Fruit fly (Drosophila melanogaster): ENCODE data around the gene CG7173.

Gene CG7173

DNA sequence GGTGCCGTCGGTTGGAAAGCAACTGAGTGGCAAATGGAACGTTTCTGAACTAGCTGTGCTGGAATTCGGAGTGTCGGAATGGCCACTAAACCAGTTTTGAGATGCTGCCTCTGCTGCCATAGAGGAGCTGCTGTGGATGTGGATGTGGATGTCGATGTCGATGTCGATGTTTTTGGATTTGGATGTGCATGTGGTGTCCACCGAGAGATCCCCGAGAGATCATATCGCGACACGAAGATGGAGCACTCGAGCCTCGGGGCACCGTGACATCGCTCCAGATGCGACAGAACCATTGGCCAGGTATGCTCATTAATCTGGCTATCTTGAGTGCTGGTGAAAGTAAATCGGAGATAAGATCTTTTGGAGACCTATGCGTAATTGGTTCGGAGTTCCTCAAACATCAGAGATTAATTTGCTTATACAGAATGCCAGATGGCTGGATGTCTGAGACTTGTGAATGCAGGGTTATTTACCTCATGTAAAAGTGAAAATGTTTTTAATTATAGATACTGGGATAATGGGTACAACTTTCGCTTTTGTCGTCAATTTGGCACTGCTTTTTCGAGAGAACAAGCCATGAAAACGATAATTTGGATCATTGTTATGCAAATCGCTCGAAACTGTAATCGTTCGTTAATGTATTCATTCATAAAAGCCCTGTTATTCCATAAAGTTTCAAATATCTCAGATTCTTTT lies at the start of gene CG7173:
Gene CG7173, minus strand, starts transcription at position 51 of the 696 bp plus-strand sequence.
- TF ChIP-seq ttk (optimal IDR thresholded peaks at IDR 0.05): no peak
- TF ChIP-seq h (optimal IDR thresholded peaks at IDR 0.05): no peak
- no peak for TF ChIP-seq psq (optimal IDR thresholded peaks at IDR 0.05)
- no peak for TF ChIP-seq insv (optimal IDR thresholded peaks at IDR 0.05)
- TF ChIP-seq Sin3A (optimal IDR thresholded peaks at IDR 0.05): no peak
- TF ChIP-seq Myc (optimal IDR thresholded peaks at IDR 0.05): no peak

DNA sequence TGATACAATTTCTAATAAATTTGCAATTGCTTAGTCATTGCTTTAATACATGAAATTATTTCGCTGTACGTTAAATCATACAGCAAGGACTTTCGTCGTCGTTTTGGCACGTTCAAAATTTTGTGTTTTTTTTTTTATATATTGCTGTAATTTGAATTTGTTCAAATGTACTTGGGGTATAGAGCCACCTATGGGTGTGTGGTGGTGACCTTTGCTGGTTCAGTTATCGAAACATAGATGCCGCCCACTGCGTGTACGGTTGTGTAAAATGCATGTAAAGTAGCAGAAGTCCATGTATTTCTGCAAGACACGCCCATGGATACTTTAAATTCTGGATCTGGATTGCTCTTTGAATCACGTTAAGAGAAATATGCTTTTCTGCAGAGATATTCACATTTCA lies 46.2 kb upstream of the CG7173 start:
- TF ChIP-seq Myc (optimal IDR thresholded peaks at IDR 0.05) (no peak), h (optimal IDR thresholded peaks at IDR 0.05) (no peak), ttk (optimal IDR thresholded peaks at IDR 0.05) (no peak), Sin3A (optimal IDR thresholded peaks at IDR 0.05) (no peak), psq (optimal IDR thresholded peaks at IDR 0.05) (no peak), insv (optimal IDR thresholded peaks at IDR 0.05) (no peak)

DNA sequence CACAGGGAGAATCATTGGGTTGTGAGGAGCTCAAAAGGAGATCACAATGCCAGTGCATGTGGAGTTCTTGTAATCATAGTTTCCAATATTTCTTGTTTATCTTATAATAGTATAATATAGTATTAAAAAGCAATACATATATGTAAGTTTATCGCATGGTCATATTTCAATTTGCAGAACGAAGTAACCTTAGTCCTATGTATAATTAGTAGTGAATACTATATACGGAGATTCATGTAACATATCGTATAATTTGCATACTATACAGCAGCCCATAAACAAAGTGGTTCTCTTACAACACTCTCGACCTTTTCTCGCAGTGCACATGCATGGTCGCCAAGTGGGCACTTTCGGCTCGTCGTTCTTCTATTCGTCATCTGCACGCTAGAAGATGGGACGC lies 44.2 kb upstream of the CG7173 start:
- no peak for TF ChIP-seq insv (optimal IDR thresholded peaks at IDR 0.05)
- no peak for TF ChIP-seq h (optimal IDR thresholded peaks at IDR 0.05)
- TF ChIP-seq ttk (optimal IDR thresholded peaks at IDR 0.05): no peak
- no peak for TF ChIP-seq Myc (optimal IDR thresholded peaks at IDR 0.05)
- no peak for TF ChIP-seq psq (optimal IDR thresholded peaks at IDR 0.05)
- TF ChIP-seq Sin3A (optimal IDR thresholded peaks at IDR 0.05): no peak

DNA sequence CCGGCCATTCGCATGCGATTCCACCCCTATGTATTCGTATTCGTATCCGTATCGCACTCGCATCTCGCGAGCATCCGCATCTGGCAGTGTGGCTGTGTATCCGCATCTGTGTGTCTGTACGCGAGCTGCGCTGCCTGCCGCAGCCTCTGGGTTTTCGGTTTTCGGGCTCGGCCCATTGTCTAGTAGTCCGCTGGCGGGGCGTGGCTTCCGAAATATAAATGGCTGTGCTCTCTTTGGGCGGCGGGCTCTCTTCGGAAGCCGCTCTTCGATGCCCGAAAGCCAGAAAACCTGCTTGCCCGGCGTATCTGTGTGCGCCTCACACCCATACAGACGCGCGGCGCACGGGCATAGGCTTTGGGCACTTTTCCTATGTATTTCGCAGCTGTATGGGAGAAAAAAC lies 40.3 kb upstream of the CG7173 start:
- TF ChIP-seq Sin3A (optimal IDR thresholded peaks at IDR 0.05) (no peak), insv (optimal IDR thresholded peaks at IDR 0.05) (no peak), h (optimal IDR thresholded peaks at IDR 0.05) (no peak), Myc (optimal IDR thresholded peaks at IDR 0.05) (no peak), psq (optimal IDR thresholded peaks at IDR 0.05) (no peak), ttk (optimal IDR thresholded peaks at IDR 0.05) (no peak)

DNA sequence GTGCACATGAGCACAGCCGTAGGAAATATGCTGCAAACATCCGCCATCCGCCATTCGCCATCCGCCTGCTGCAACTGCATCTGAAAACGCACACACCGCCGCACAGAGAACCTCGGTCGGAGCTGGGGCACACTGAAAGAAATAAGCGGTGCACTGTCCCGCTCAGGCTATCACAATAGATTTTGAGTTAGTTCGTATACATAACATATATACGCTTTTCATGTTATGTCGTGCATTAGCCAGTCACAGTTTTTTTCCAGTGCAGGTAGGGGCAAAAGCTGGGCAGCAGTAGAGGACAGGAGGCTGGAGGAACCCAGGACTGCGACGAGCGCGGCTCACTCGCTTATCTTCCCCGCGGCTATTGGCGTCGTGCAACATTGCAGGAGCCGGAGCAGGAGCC lies 36.4 kb upstream of the CG7173 start:
- TF ChIP-seq psq (optimal IDR thresholded peaks at IDR 0.05) (no peak), Myc (optimal IDR thresholded peaks at IDR 0.05) (no peak), ttk (optimal IDR thresholded peaks at IDR 0.05) (no peak), h (optimal IDR thresholded peaks at IDR 0.05) (no peak), insv (optimal IDR thresholded peaks at IDR 0.05) (no peak), Sin3A (optimal IDR thresholded peaks at IDR 0.05) (no peak)

DNA sequence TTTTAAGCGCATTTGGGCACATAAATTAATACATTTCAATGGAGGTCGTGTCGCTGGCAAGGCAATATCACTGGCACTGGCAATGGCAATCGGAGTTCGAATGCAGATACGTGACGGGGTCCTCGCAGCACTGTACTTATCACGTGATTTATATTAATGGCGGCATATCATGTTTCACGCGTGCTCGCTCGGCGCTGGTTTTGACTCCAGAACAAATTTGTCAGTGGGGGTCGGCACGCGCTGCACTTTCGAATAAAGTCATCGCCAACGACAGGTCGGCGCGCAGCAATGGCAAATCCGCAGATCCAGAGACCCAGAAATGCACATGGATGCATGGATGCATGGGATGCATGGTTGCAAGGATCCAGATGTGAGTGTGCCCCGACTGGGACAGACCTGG lies 33.2 kb upstream of the CG7173 start:
- TF ChIP-seq h (optimal IDR thresholded peaks at IDR 0.05): no peak
- TF ChIP-seq insv (optimal IDR thresholded peaks at IDR 0.05): no peak
- TF ChIP-seq Sin3A (optimal IDR thresholded peaks at IDR 0.05): no peak
- TF ChIP-seq ttk (optimal IDR thresholded peaks at IDR 0.05): no peak
- TF ChIP-seq Myc (optimal IDR thresholded peaks at IDR 0.05): no peak
- no peak for TF ChIP-seq psq (optimal IDR thresholded peaks at IDR 0.05)

DNA sequence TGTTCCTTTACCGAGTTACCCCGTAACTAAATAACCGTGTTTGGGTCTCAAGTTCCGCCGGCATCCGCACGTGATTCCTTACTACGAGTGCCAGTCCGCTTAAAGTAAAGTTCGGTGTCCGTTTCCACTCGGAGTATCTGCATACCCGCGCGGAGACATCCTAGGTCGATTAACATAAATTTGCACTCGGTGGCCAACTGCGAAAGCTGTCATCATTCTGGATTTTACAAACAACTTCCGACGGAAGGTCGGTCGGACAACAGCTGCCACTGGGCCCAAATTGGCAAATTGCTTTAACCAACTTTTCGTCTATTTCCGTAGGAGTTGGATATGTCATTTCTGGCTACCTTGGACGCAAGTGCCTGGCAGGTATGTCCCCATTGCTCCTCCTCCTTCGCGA lies 28.5 kb upstream of the CG7173 start, which contains the start of gene TfAP-2:
Gene TfAP-2, plus strand, starts transcription at position 301 of the 400 bp plus-strand sequence.
- TF ChIP-seq h (optimal IDR thresholded peaks at IDR 0.05) (no peak), insv (optimal IDR thresholded peaks at IDR 0.05) (no peak), Sin3A (optimal IDR thresholded peaks at IDR 0.05) (no peak), Myc (optimal IDR thresholded peaks at IDR 0.05) (no peak), psq (optimal IDR thresholded peaks at IDR 0.05) (no peak), ttk (optimal IDR thresholded peaks at IDR 0.05) (no peak)

DNA sequence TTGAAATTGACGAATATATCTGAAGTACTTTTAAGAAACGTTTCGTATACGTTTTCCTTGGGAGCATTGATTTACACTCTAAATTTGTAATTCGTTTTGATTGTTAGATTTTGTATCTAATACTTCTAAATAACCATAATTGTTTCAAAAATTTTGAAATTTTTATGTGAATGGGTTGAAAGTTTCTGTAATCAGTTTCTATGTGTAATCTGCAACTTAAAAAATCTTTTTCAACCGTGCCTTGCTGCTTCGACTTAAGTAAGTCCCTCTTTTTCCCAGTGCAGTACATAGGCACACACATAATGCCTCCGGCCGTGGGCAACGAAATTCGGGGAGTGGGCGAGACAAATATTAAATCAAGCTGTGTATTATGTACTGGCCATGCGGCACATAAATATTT lies 27.4 kb upstream of the CG7173 start:
- TF ChIP-seq insv (optimal IDR thresholded peaks at IDR 0.05) (no peak), psq (optimal IDR thresholded peaks at IDR 0.05) (no peak), h (optimal IDR thresholded peaks at IDR 0.05) (no peak), Myc (optimal IDR thresholded peaks at IDR 0.05) (no peak), ttk (optimal IDR thresholded peaks at IDR 0.05) (no peak), Sin3A (optimal IDR thresholded peaks at IDR 0.05) (no peak)

DNA sequence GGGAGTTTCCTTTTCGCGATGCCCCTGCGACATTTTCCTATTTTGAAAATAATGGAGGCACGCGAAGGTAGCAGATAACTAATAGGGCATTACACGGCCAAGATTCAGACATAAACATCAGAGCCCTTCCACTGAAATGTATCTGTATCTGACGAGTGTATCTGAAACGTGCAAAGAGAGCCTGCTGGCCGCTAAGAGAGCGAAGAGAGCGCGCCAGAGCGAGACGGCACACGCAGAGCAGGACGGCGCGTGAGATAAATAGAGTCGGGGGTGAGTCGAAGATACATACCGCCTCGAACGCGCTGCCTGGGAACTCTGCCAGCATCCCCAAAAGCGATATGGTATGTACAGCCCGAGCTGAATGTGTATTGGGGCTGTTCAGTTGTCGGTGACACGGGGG lies 26.7 kb upstream of the CG7173 start:
- TF ChIP-seq h (optimal IDR thresholded peaks at IDR 0.05) (no peak), ttk (optimal IDR thresholded peaks at IDR 0.05) (no peak), Myc (optimal IDR thresholded peaks at IDR 0.05) (no peak)

DNA sequence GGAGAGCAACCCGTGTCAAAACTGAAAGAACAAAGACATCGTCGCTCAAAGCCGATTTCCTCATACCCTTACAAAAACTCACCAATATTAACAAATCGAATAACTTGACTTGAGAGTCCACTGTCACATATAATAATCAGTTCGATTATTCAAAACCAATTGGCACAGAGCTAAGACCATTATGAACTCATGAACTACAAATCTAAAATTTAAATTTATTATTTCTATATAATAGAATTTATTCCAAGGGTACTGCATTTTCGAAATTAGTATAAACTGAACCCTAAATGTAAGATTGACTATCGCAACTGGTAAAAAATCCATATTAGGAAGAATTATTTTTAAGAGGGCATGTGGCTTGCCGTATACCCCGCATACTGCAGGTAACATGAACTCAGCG lies 24.0 kb upstream of the CG7173 start:
- TF ChIP-seq ttk (optimal IDR thresholded peaks at IDR 0.05): no peak
- no peak for TF ChIP-seq psq (optimal IDR thresholded peaks at IDR 0.05)
- TF ChIP-seq insv (optimal IDR thresholded peaks at IDR 0.05): no peak
- TF ChIP-seq h (optimal IDR thresholded peaks at IDR 0.05): no peak
- TF ChIP-seq Sin3A (optimal IDR thresholded peaks at IDR 0.05): no peak
- no peak for TF ChIP-seq Myc (optimal IDR thresholded peaks at IDR 0.05)

DNA sequence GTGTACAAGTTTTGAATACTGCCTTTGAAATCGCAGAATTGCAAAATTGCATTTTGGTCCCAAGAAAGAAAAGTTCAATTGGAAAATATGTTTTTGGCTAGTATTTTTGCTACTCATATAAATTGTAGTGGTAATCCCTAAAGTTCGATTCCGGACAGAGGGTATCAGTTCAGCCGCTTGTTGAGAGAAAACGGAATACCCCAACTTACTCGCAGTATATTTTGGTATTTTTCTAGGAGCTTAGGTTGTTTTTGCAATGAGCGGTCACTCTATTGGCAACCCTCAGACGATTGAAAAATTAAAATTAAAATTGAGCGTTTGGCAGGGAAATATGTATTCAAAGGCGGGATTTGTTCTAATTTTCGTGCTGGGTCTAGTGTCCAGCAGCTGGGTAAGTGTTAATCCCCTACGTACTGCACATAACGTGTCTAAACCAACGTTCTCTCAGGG lies 16.3 kb upstream of the CG7173 start:
- TF ChIP-seq h (optimal IDR thresholded peaks at IDR 0.05): no peak
- TF ChIP-seq insv (optimal IDR thresholded peaks at IDR 0.05): no peak
- TF ChIP-seq ttk (optimal IDR thresholded peaks at IDR 0.05): no peak
- no peak for TF ChIP-seq Myc (optimal IDR thresholded peaks at IDR 0.05)
- TF ChIP-seq Sin3A (optimal IDR thresholded peaks at IDR 0.05): no peak
- no peak for TF ChIP-seq psq (optimal IDR thresholded peaks at IDR 0.05)

DNA sequence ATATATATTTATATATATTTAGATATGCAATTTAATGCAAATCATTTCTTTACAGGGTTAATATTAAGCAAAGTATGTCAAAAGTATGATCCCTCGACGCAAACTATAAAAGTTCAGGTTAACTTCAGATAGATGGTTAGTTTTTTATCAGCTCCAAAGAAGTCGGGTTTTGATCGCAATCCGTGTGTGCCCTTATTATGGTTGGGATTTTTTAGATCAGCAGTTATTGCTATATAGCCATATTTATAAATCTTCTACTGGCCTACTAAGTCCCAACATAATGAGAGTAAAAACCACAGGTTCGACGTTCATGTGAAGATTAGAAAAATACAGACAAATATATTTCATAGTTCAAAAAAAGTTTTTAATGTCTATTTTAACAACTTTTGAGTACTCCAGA lies 15.8 kb upstream of the CG7173 start, which contains the start of gene EMC10:
Gene EMC10, plus strand, starts transcription at position 301 of the 400 bp plus-strand sequence.
- TF ChIP-seq Myc (optimal IDR thresholded peaks at IDR 0.05) (no peak), Sin3A (optimal IDR thresholded peaks at IDR 0.05) (no peak)

DNA sequence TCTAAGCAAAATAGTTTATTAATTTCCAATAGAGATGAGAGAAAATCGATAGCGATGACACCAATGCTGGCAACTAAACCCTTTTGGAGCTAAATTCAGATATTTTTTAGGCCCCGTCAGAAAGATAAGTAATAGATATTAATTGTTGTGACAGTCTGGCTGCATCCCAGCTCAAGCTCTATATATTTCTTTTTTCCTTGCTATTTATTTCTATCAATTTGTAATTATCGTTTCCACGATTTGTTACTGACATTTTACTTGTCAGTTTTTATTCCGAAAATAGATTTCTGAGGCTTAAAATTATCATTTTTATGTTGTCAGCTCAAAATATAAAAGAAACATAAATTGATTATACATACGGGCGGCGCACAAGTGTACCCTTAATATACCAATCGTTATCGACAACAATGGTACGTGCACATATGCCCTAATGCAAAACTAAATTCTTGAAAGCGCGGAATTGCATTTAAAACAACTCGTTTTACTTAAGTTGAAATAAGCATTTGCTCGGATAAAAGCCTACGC lies 10.9 kb upstream of the CG7173 start, which contains the start of the genes CRIF and SMC5:
Gene CRIF, minus strand, starts transcription at position 51 of the 525 bp plus-strand sequence.
Gene SMC5, plus strand, starts transcription at position 329 of the 525 bp plus-strand sequence.
- TF ChIP-seq psq (optimal IDR thresholded peaks at IDR 0.05) (no peak), Myc (optimal IDR thresholded peaks at IDR 0.05) (no peak), insv (optimal IDR thresholded peaks at IDR 0.05) (no peak), ttk (optimal IDR thresholded peaks at IDR 0.05) (no peak), Sin3A (optimal IDR thresholded peaks at IDR 0.05) (no peak), h (optimal IDR thresholded peaks at IDR 0.05) (no peak)

Measured in Kc167 (cell line).